Worm (Caenorhabditis elegans) whole organism, L3 larva: ENCODE data around the gene str-63.

Experiments
- elt-2 ChIP-seq: sonication (generic microtip); optimal IDR thresholded peaks from 2 replicates; lab custom pipeline; 2016; ENCODE audit warnings: missing genetic modification reagents, mild to moderate bottlenecking, missing genetic modification characterization, missing compliant biosample characterization
- nhr-11 ChIP-seq: fragments of 150-350 bp; optimal IDR thresholded peaks from 2 replicates; lab custom pipeline; 2014; ENCODE audit warnings: missing biosample characterization, missing genetic modification characterization
- skn-1 ChIP-seq: fragments of 150-350 bp; optimal IDR thresholded peaks from 2 replicates; lab custom pipeline; 2014; ENCODE audit warnings: missing biosample characterization, missing genetic modification characterization
- snpc-4 ChIP-seq: fragments of 150-350 bp; optimal IDR thresholded peaks from 2 replicates; lab custom pipeline; 2014; ENCODE audit warnings: missing biosample characterization, missing genetic modification characterization

DNA sequence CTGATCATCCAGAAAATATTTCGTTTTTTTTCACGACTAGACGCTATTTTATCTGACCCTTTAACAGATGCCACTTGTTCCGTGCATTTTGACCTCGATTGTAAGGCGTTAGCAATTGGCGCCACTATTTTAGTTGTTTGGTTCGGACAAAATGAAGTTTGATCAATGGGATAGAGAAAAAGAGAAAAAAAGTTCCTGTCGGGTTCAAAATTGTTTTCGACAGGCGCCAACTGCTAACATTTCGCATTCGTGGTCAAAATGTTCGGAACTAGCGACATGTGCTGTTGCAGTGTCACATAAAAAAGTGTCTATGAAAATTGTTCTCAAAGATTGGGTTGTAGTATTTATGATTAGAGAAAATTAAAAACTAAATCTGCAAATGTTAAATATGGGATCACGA, 3.9 kb upstream of the str-63 start:
- TF ChIP-seq elt-2 (tag; lab: Kevin White, UChicago) (no peak), nhr-11 (tag; lab: Kevin White, UChicago) (no peak), skn-1 (tag; lab: Kevin White, UChicago) (no peak), snpc-4 (tag; lab: Kevin White, UChicago) (no peak)
